Worm (Caenorhabditis elegans) whole organism, young adult: ENCODE results near the gene fbxa-224.

ENCODE experiments used
- B0019.2 ChIP-seq: fragments of 200-800 bp; sonication (Bioruptor generic); conservative IDR thresholded peaks from 2 replicates; pipeline ENCODE4 v1.3.6; 2022; ENCODE audit warnings: missing genetic modification reagents, missing genetic modification characterization, missing compliant biosample characterization
- F49E8.2 ChIP-seq: sonication (generic microtip); optimal IDR thresholded peaks from 3 replicates; lab custom pipeline; 2017; ENCODE audit warnings: missing genetic modification characterization, mild to moderate bottlenecking, missing compliant biosample characterization, antibody characterized with exemption, moderate library complexity; ENCODE audit not compliant: insufficient read depth
- T07F8.4 ChIP-seq: sonication (generic microtip); optimal IDR thresholded peaks from 2 replicates; lab custom pipeline; 2016; ENCODE audit warnings: mild to moderate bottlenecking, missing genetic modification characterization, moderate library complexity, missing compliant biosample characterization
- Y53F4B.3 ChIP-seq: fragments of 200-800 bp; sonication (Bioruptor generic); IDR thresholded peaks from 2 replicates; pipeline ENCODE4 v1.3.6; 2022; ENCODE audit warnings: missing genetic modification reagents, missing genetic modification characterization, missing compliant biosample characterization
- Y67H2A.10 ChIP-seq: fragments of 200-800 bp; sonication (Bioruptor generic); conservative IDR thresholded peaks from 2 replicates; pipeline ENCODE4 v1.3.6; 2022; ENCODE audit warnings: missing genetic modification reagents, missing genetic modification characterization, missing compliant biosample characterization
- Y79H2A.3 ChIP-seq: fragments of 200-800 bp; sonication (Bioruptor generic); conservative IDR thresholded peaks from 2 replicates; pipeline ENCODE4 v1.3.6; 2022; ENCODE audit warnings: missing genetic modification reagents, missing genetic modification characterization, missing compliant biosample characterization
- ama-1 ChIP-seq, 3 experiments: fragments of 150-350 bp in 1 of 3; sonication (generic microtip) in 2 of 3; optimal IDR thresholded peaks; 2 replicates each; lab custom pipeline; 2014 to 2018; ENCODE audit warnings: missing biosample characterization in 2 of 3, missing genetic modification characterization in 2 of 3, missing genetic modification reagents in 2 of 3
- athp-1 ChIP-seq: sonication (generic microtip); optimal IDR thresholded peaks from 2 replicates; lab custom pipeline; 2017; ENCODE audit warnings: mild to moderate bottlenecking, missing genetic modification characterization, missing compliant biosample characterization
- ccch-3 ChIP-seq: fragments of 200-800 bp; sonication (Bioruptor generic); optimal IDR thresholded peaks from 2 replicates; lab custom pipeline; 2018; ENCODE audit warnings: mild to moderate bottlenecking, missing genetic modification characterization, missing compliant biosample characterization
- cebp-1 ChIP-seq, 2 experiments: fragments of 200-800 bp in 1 of 2; sonication (Bioruptor generic) in 1 of 2; sonication (generic microtip) in 1 of 2; IDR thresholded peaks in 1 of 2; optimal IDR thresholded peaks in 1 of 2; 2 replicates each; pipeline versions ENCODE4 v1.3.6 to Lab custom; 2017 to 2022; ENCODE audit warnings: missing compliant biosample characterization in 2 of 2, missing genetic modification characterization in 2 of 2, mild to moderate bottlenecking in 1 of 2, missing genetic modification reagents in 1 of 2, moderate library complexity in 1 of 2
- cebp-2 ChIP-seq: fragments of 200-800 bp; sonication (Bioruptor generic); IDR thresholded peaks from 2 replicates; pipeline ENCODE4 v1.3.6; 2022; ENCODE audit warnings: missing genetic modification characterization, missing compliant biosample characterization
- ceh-27 ChIP-seq: fragments of 200-800 bp; sonication (Bioruptor generic); optimal IDR thresholded peaks from 2 replicates; lab custom pipeline; 2018; ENCODE audit warnings: mild to moderate bottlenecking, missing genetic modification characterization, moderate library complexity, missing compliant biosample characterization
- ceh-58 ChIP-seq: fragments of 200-800 bp; sonication (Bioruptor generic); IDR thresholded peaks from 2 replicates; pipeline ENCODE4 v1.3.6; 2022; ENCODE audit warnings: missing genetic modification characterization, missing compliant biosample characterization
- ceh-79 ChIP-seq: sonication (generic microtip); optimal IDR thresholded peaks from 2 replicates; lab custom pipeline; 2017; ENCODE audit warnings: mild to moderate bottlenecking, missing genetic modification characterization, missing compliant biosample characterization
- ceh-91 ChIP-seq: fragments of 200-800 bp; sonication (Bioruptor generic); IDR thresholded peaks from 2 replicates; pipeline ENCODE4 v1.3.6; 2022; ENCODE audit warnings: missing genetic modification reagents, missing genetic modification characterization, missing compliant biosample characterization
- chd-7 ChIP-seq: sonication (generic microtip); optimal IDR thresholded peaks from 2 replicates; lab custom pipeline; 2016; ENCODE audit warnings: mild to moderate bottlenecking, missing genetic modification characterization, moderate library complexity, missing compliant biosample characterization
- egrh-3 ChIP-seq: fragments of 200-800 bp; sonication (Bioruptor generic); IDR thresholded peaks from 2 replicates; pipeline ENCODE4 v1.3.6; 2022; ENCODE audit warnings: missing genetic modification reagents, missing genetic modification characterization, missing compliant biosample characterization
- ekl-4 ChIP-seq: fragments of 200-800 bp; sonication (Bioruptor generic); IDR thresholded peaks from 2 replicates; pipeline ENCODE4 v1.3.6; 2022; ENCODE audit warnings: missing genetic modification reagents, missing genetic modification characterization, missing compliant biosample characterization
- hlh-26 ChIP-seq: fragments of 200-800 bp; sonication (Bioruptor generic); conservative IDR thresholded peaks from 2 replicates; pipeline ENCODE4 v1.3.6; 2022; ENCODE audit warnings: missing genetic modification reagents, missing genetic modification characterization, missing compliant biosample characterization
- hmg-1.2 ChIP-seq: fragments of 200-800 bp; sonication (Bioruptor generic); IDR thresholded peaks from 2 replicates; pipeline ENCODE4 v1.3.6; 2022; ENCODE audit warnings: missing genetic modification reagents, missing genetic modification characterization, missing compliant biosample characterization
- hrde-1 ChIP-seq: sonication (generic microtip); optimal IDR thresholded peaks from 2 replicates; lab custom pipeline; 2016; ENCODE audit warnings: missing genetic modification characterization, mild to moderate bottlenecking, missing compliant biosample characterization, moderate library complexity, missing genotype, missing genetic modification reagents, borderline replicate concordance
- let-607 ChIP-seq, 2 experiments: fragments of 200-800 bp in 1 of 2; sonication (Bioruptor generic) in 1 of 2; sonication (generic microtip) in 1 of 2; optimal IDR thresholded peaks; 2 replicates each; lab custom pipeline; 2016 to 2018; ENCODE audit warnings: mild to moderate bottlenecking in 2 of 2, missing compliant biosample characterization in 2 of 2, missing genetic modification characterization in 2 of 2, moderate library complexity in 2 of 2, missing genotype in 1 of 2
- lin-26 ChIP-seq: fragments of 200-800 bp; sonication (Bioruptor generic); IDR thresholded peaks from 2 replicates; pipeline ENCODE4 v1.3.6; 2022; ENCODE audit warnings: missing genetic modification reagents, missing genetic modification characterization, missing compliant biosample characterization
- madf-3 ChIP-seq: fragments of 200-800 bp; sonication (Bioruptor generic); IDR thresholded peaks from 2 replicates; pipeline ENCODE4 v1.3.6; 2022; ENCODE audit warnings: missing genetic modification reagents, missing genetic modification characterization, missing compliant biosample characterization
- madf-6 ChIP-seq: fragments of 200-800 bp; sonication (Bioruptor generic); IDR thresholded peaks from 2 replicates; pipeline ENCODE4 v1.3.6; 2022; ENCODE audit warnings: missing genetic modification reagents, missing genetic modification characterization, missing compliant biosample characterization
- mcd-1 ChIP-seq: fragments of 200-800 bp; sonication (Bioruptor generic); IDR thresholded peaks from 2 replicates; pipeline ENCODE4 v1.3.6; 2022; ENCODE audit warnings: missing genetic modification reagents, missing genetic modification characterization, missing compliant biosample characterization
- mel-28 ChIP-seq: sonication (generic microtip); optimal IDR thresholded peaks from 2 replicates; lab custom pipeline; 2016; ENCODE audit warnings: borderline replicate concordance, mild to moderate bottlenecking, missing genetic modification characterization, missing compliant biosample characterization
- mes-4 ChIP-seq: sonication (generic microtip); optimal IDR thresholded peaks from 2 replicates; lab custom pipeline; 2016; ENCODE audit warnings: missing genotype, missing genetic modification characterization, missing compliant biosample characterization
- nhr-179 ChIP-seq: sonication (generic microtip); optimal IDR thresholded peaks from 2 replicates; lab custom pipeline; 2016; ENCODE audit warnings: mild to moderate bottlenecking, missing genetic modification characterization, missing compliant biosample characterization
- nhr-27 ChIP-seq: fragments of 200-800 bp; sonication (Bioruptor generic); optimal IDR thresholded peaks from 2 replicates; lab custom pipeline; 2018; ENCODE audit warnings: mild to moderate bottlenecking, missing genetic modification characterization, moderate library complexity, missing compliant biosample characterization
- nhr-80 ChIP-seq: sonication (generic microtip); optimal IDR thresholded peaks from 2 replicates; lab custom pipeline; 2016; ENCODE audit warnings: missing genetic modification characterization, missing compliant biosample characterization
- snpc-3.4 ChIP-seq: sonication (generic microtip); optimal IDR thresholded peaks from 2 replicates; lab custom pipeline; 2017; ENCODE audit warnings: missing genetic modification characterization, mild to moderate bottlenecking, missing compliant biosample characterization, antibody characterized with exemption, moderate library complexity, missing genotype, missing genetic modification reagents
- tlf-1 ChIP-seq: fragments of 200-800 bp; sonication (Bioruptor generic); optimal IDR thresholded peaks from 2 replicates; lab custom pipeline; 2018; ENCODE audit warnings: mild to moderate bottlenecking, missing genetic modification characterization, missing compliant biosample characterization
- zfh-2 ChIP-seq: fragments of 200-800 bp; sonication (Bioruptor generic); conservative IDR thresholded peaks from 2 replicates; pipeline ENCODE4 v1.3.6; 2022; ENCODE audit warnings: missing genetic modification reagents, missing genetic modification characterization, missing compliant biosample characterization
- zim-3 ChIP-seq: sonication (generic microtip); optimal IDR thresholded peaks from 2 replicates; lab custom pipeline; 2017; ENCODE audit warnings: mild to moderate bottlenecking, missing genetic modification characterization, moderate library complexity, missing compliant biosample characterization
- ztf-18 ChIP-seq: sonication (generic microtip); optimal IDR thresholded peaks from 2 replicates; lab custom pipeline; 2016; ENCODE audit warnings: missing genotype, mild to moderate bottlenecking, missing genetic modification characterization, missing compliant biosample characterization
- ztf-22 ChIP-seq: fragments of 200-800 bp; sonication (Bioruptor generic); optimal IDR thresholded peaks from 2 replicates; lab custom pipeline; 2018; ENCODE audit warnings: mild to moderate bottlenecking, missing genetic modification characterization, moderate library complexity, missing compliant biosample characterization
- ztf-28 ChIP-seq: fragments of 200-800 bp; sonication (Bioruptor generic); IDR thresholded peaks from 2 replicates; pipeline ENCODE4 v1.3.6; 2022; ENCODE audit warnings: missing genetic modification reagents, missing genetic modification characterization, missing compliant biosample characterization

fbxa-224 gene

ce11 chrII:7537603-7538230 lies 10.2 kb downstream of the fbxa-224 start, which contains the start of gene nfi-1 (continued):
- no peak for TF ChIP-seq cebp-2 (GFP tag; lab: Robert Waterston, UW)
- no peak for TF ChIP-seq tlf-1
- TF ChIP-seq hlh-26 (GFP tag; lab: Robert Waterston, UW): no peak
- TF ChIP-seq ztf-28: no peak
- TF ChIP-seq nhr-80: peak; percentile 35
- no peak; the same call in 1 of the 2 replicates for TF ChIP-seq hmg-1.2
- TF ChIP-seq ztf-18 (tag; lab: Kevin White, UChicago): no peak
- TF ChIP-seq ceh-27 (GFP tag; lab: Kevin White, UChicago): peak; percentile 51
- no peak for TF ChIP-seq Y53F4B.3 (GFP tag; lab: Robert Waterston, UW)

- TF ChIP-seq mes-4 (tag; lab: Kevin White, UChicago) (no peak), let-607 (tag; optimal IDR thresholded peaks at IDR 0.05; lab: Kevin White, UChicago) (no peak), chd-7 (tag; lab: Kevin White, UChicago) (no peak), ztf-22 (GFP tag; lab: Kevin White, UChicago) (no peak), nhr-80 (peak; percentile 48)
Measured at ce11 chrII:7534934-7535333, 13.0 kb downstream of the fbxa-224 start, which contains the start of gene ZK1290.13. Gene ZK1290.13, plus strand, starts transcription at chrII:7535006.

- TF ChIP-seq F49E8.2 (no peak), ceh-91 (GFP tag; lab: Robert Waterston, UW) (no peak), madf-3 (GFP tag; lab: Robert Waterston, UW) (no peak), ama-1 (optimal IDR thresholded peaks at IDR 0.05; lab: Kevin White, UChicago) (no peak), ama-1 (GFP tag; optimal IDR thresholded peaks at IDR 0.05; lab: Kevin White, UChicago) (no peak), athp-1 (tag; lab: Kevin White, UChicago) (no peak), ccch-3 (GFP tag; lab: Kevin White, UChicago) (no peak), chd-7 (tag; lab: Kevin White, UChicago) (no peak), zim-3 (tag; lab: Kevin White, UChicago) (no peak), ztf-28 (no peak), ceh-58 (GFP tag; lab: Robert Waterston, UW) (no peak), Y67H2A.10 (GFP tag; lab: Robert Waterston, UW) (no peak), zfh-2 (GFP tag; lab: Robert Waterston, UW) (no peak)
Measured at ce11 chrII:7534369-7534768, 13.6 kb downstream of the fbxa-224 start, which contains the start of gene wrt-10. Gene wrt-10, minus strand, starts transcription at chrII:7534563.

DNA sequence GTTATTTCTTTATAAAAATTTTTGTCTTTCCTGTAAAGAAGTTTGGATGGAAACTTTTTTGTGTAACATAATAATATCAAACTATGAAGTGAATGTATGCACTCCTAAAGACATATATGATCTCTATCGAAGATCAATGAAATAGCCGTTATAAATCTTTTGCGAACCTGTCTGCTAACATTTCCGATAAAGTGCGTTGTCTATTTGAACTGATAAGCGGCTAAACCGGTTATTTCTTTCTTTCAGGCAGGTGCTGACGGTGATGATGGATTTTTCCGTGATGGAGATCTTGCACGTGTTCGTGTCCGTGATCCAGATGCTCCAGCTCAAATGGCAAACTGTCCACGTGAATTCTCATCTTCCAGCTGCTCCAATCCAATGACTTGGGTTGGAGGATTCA lies 16.5 kb downstream of the fbxa-224 start:
- no peak for TF ChIP-seq cebp-1 (GFP tag; IDR thresholded peaks at IDR 0.05; lab: Robert Waterston, UW)
- TF ChIP-seq cebp-1 (tag; optimal IDR thresholded peaks at IDR 0.05; lab: Kevin White, UChicago): no peak
- TF ChIP-seq ekl-4 (GFP tag; lab: Robert Waterston, UW): no peak
- TF ChIP-seq Y67H2A.10 (GFP tag; lab: Robert Waterston, UW): no peak
- TF ChIP-seq hrde-1: no peak
- TF ChIP-seq egrh-3 (GFP tag; lab: Robert Waterston, UW): no peak
- TF ChIP-seq lin-26 (GFP tag; lab: Robert Waterston, UW): no peak
- no peak for TF ChIP-seq Y79H2A.3 (GFP tag; lab: Robert Waterston, UW)
- TF ChIP-seq ceh-79 (tag; lab: Kevin White, UChicago): no peak
- TF ChIP-seq B0019.2 (GFP tag; lab: Robert Waterston, UW): no peak
- no peak for TF ChIP-seq snpc-3.4 (tag; lab: Kevin White, UChicago)
- TF ChIP-seq mel-28 (tag; lab: Kevin White, UChicago): no peak
- no peak for TF ChIP-seq nhr-179 (tag; lab: Kevin White, UChicago)
- TF ChIP-seq zim-3 (tag; lab: Kevin White, UChicago): no peak
- no peak for TF ChIP-seq nhr-27
- no peak for TF ChIP-seq mcd-1 (GFP tag; lab: Robert Waterston, UW)
- TF ChIP-seq madf-6 (GFP tag; lab: Robert Waterston, UW): no peak
- no peak for TF ChIP-seq T07F8.4 (tag; lab: Kevin White, UChicago)
- TF ChIP-seq, all 124 proteins: peak for 0
